Fruit fly (Drosophila melanogaster): ENCODE data around the gene CG42366.
A peak's percentile ranks its signal among the peaks of the same experiment; 100 is the strongest.

Gene CG42366

dm6 chr2L:9894871-9895364 lies 30.0 kb upstream of the CG42366 start, which contains the start of gene Bka:
Gene Bka (plus strand): TSS chr2L:9895287.
- TF ChIP-seq rn (GFP tag; IDR thresholded peaks at IDR 0.05) (no peak), CG14655 (GFP tag; optimal IDR thresholded peaks at IDR 0.05) (no peak), CG15710 (tag; optimal IDR thresholded peaks at IDR 0.05) (peak; percentile 45), fd96Ca (GFP tag; IDR thresholded peaks at IDR 0.05) (no peak), D1 (tag; optimal IDR thresholded peaks at IDR 0.05) (peak; percentile 30), Ets98B (GFP tag; IDR thresholded peaks at IDR 0.05) (no peak), CG32121 (GFP tag; IDR thresholded peaks at IDR 0.05) (no peak), CG13204 (GFP tag; optimal IDR thresholded peaks at IDR 0.05) (no peak), Pif1A (GFP tag; optimal IDR thresholded peaks at IDR 0.05) (no peak), CG8159 (tag; optimal IDR thresholded peaks at IDR 0.05) (no peak), CG10348 (GFP tag; IDR thresholded peaks at IDR 0.05) (no peak), Snoo (tag; optimal IDR thresholded peaks at IDR 0.05) (peak; percentile 59), EcR (GFP tag; optimal IDR thresholded peaks at IDR 0.05) (no peak), CG12605 (GFP tag; IDR thresholded peaks at IDR 0.05) (no peak), CG9948 (tag; optimal IDR thresholded peaks at IDR 0.05) (no peak), gl (tag; optimal IDR thresholded peaks at IDR 0.05) (peak; percentile 8), Pif1B (GFP tag; optimal IDR thresholded peaks at IDR 0.05) (peak; percentile 48), CG8301 (tag; optimal IDR thresholded peaks at IDR 0.05) (no peak), CG34367 (tag; optimal IDR thresholded peaks at IDR 0.05) (no peak), CG4496 (GFP tag; IDR thresholded peaks at IDR 0.05) (peak; percentile 7; the same call in 1 of the 3 replicates), CG17806 (tag; optimal IDR thresholded peaks at IDR 0.05) (no peak)

dm6 chr2L:9897296-9897695 lies 27.7 kb upstream of the CG42366 start, which contains the start of gene RpS2:
Gene RpS2 (minus strand): TSS chr2L:9897552.
- peak; percentile 37 for TF ChIP-seq Pif1B (GFP tag; optimal IDR thresholded peaks at IDR 0.05)
- no peak for TF ChIP-seq CG32121 (GFP tag; IDR thresholded peaks at IDR 0.05)
- peak; percentile 10 for TF ChIP-seq CG15710 (tag; optimal IDR thresholded peaks at IDR 0.05)

dm6 chr2L:9903028-9903427 lies 21.9 kb upstream of the CG42366 start, which contains the start of gene Muc30E:
Gene Muc30E (minus strand): TSS chr2L:9903128.
- no peak for TF ChIP-seq CG9948 (tag; optimal IDR thresholded peaks at IDR 0.05)
- TF ChIP-seq CG8301 (tag; optimal IDR thresholded peaks at IDR 0.05): no peak
- no peak for TF ChIP-seq CG8159 (tag; optimal IDR thresholded peaks at IDR 0.05)
- no peak for TF ChIP-seq EcR (GFP tag; optimal IDR thresholded peaks at IDR 0.05)
- no peak for TF ChIP-seq Pif1B (GFP tag; optimal IDR thresholded peaks at IDR 0.05)
- TF ChIP-seq CG15710 (tag; optimal IDR thresholded peaks at IDR 0.05): no peak
- no peak for TF ChIP-seq fd96Ca (GFP tag; IDR thresholded peaks at IDR 0.05)

DNA sequence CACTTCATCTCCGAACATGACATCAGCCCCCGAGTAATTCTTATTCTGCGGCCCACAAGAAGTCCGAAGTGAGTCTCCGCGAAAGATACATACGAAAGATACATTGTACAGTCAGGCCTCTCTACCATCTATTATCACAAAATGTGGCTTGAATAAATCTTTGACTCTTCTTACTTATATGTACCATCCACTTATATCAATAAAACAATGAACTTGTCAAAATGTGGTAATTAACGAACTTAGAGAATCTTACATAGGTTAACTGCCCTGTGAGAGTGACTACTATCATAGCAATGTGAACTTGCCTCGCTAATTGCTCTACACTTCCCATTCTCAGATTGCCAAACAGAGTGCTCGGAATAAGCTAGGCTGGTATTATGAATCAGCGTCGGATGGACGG lies 18.3 kb upstream of the CG42366 start:
- TF ChIP-seq CG9948 (tag; optimal IDR thresholded peaks at IDR 0.05) (peak; percentile 12), CG34367 (tag; optimal IDR thresholded peaks at IDR 0.05) (no peak), gl (tag; optimal IDR thresholded peaks at IDR 0.05) (peak; percentile 21), fd96Ca (GFP tag; IDR thresholded peaks at IDR 0.05) (peak; percentile 76; the same call in 2 of the 3 replicates), Ets98B (GFP tag; IDR thresholded peaks at IDR 0.05) (peak; percentile 74), CG8159 (tag; optimal IDR thresholded peaks at IDR 0.05) (peak; percentile 43), rn (GFP tag; IDR thresholded peaks at IDR 0.05) (no peak), CG8301 (tag; optimal IDR thresholded peaks at IDR 0.05) (peak; percentile 61), Snoo (tag; optimal IDR thresholded peaks at IDR 0.05) (no peak), Pif1B (GFP tag; optimal IDR thresholded peaks at IDR 0.05) (peak; percentile 17), CG4496 (GFP tag; IDR thresholded peaks at IDR 0.05) (peak; percentile 78), CG17806 (tag; optimal IDR thresholded peaks at IDR 0.05) (peak; percentile 38), CG12605 (GFP tag; IDR thresholded peaks at IDR 0.05) (peak; percentile 70), CG14655 (GFP tag; optimal IDR thresholded peaks at IDR 0.05) (peak; percentile 55), CG32121 (GFP tag; IDR thresholded peaks at IDR 0.05) (peak; percentile 56; the same call in 1 of the 2 replicates), Pif1A (GFP tag; optimal IDR thresholded peaks at IDR 0.05) (peak; percentile 2), EcR (GFP tag; optimal IDR thresholded peaks at IDR 0.05) (no peak)

DNA sequence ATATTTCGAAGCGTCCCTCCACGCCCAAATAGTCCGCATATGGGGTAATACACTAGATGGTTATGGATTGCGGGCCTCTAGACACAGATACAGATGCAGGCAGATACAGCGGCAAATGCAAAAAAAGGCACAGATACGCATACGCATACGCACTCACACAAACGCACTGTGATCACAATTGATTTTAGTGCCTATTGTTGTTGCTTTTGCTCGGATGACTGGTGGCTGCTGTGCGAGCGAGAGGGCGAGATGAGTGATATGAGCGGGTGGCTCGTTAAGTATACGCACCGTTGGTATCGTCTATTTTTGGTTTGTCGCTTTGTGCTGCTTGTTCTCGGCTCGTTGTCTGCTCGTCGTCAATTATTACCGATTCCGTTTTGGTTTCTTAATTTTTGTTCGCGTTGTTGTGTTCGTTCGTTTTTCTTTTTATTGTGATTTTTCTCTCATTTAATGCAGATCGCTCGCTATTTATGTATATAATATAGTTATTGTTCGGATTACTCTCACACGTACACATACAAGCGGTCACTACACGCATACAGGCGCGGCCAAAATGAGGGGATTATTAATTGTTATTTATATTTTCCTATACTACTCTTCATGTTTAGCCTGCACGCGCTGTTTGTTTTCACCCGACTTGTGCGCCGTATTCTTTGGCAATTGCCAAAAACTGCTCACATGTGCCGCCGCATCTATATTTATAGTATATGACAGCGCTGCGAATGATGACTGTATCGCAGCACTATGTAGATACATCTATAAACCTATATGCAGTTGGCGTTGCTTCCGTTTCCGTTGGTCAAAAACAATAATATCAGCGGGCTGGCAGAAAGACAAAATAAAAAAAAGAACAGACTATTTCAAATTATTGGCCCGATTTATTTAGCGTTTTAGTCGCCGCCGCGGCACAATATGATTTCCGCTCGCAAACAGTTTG lies 17.4 kb upstream of the CG42366 start:
- TF ChIP-seq EcR (GFP tag; optimal IDR thresholded peaks at IDR 0.05) (peak; percentile 60), CG15710 (tag; optimal IDR thresholded peaks at IDR 0.05) (peak; percentile 13), CG13204 (GFP tag; optimal IDR thresholded peaks at IDR 0.05) (peak; percentile 56), CG8301 (tag; optimal IDR thresholded peaks at IDR 0.05) (no peak), Ets98B (GFP tag; IDR thresholded peaks at IDR 0.05) (peak; percentile 31; the same call in 1 of the 2 replicates), CG4496 (GFP tag; IDR thresholded peaks at IDR 0.05) (peak; percentile 60), Pif1B (GFP tag; optimal IDR thresholded peaks at IDR 0.05) (peak; percentile 19), gl (tag; optimal IDR thresholded peaks at IDR 0.05) (peak; percentile 44), CG12605 (GFP tag; IDR thresholded peaks at IDR 0.05) (no peak)

dm6 chr2L:9908468-9908967 lies 16.4 kb upstream of the CG42366 start, which contains the start of gene CG13124:
Gene CG13124 (minus strand): TSS chr2L:9908633.
- TF ChIP-seq Snoo (tag; optimal IDR thresholded peaks at IDR 0.05): peak; percentile 21
- peak; percentile 9 for TF ChIP-seq CG8301 (tag; optimal IDR thresholded peaks at IDR 0.05)
- TF ChIP-seq Ets98B (GFP tag; IDR thresholded peaks at IDR 0.05): peak; percentile 51; the same call in 1 of the 2 replicates
- TF ChIP-seq CG12605 (GFP tag; IDR thresholded peaks at IDR 0.05): peak; percentile 65
- peak; percentile 19 for TF ChIP-seq Pif1A (GFP tag; optimal IDR thresholded peaks at IDR 0.05)
- no peak for TF ChIP-seq CG32121 (GFP tag; IDR thresholded peaks at IDR 0.05)
- TF ChIP-seq CG8159 (tag; optimal IDR thresholded peaks at IDR 0.05): peak; percentile 25
- no peak for TF ChIP-seq CG17806 (tag; optimal IDR thresholded peaks at IDR 0.05)
- TF ChIP-seq CG34367 (tag; optimal IDR thresholded peaks at IDR 0.05): no peak
- TF ChIP-seq CG14655 (GFP tag; optimal IDR thresholded peaks at IDR 0.05): peak; percentile 17
- TF ChIP-seq CG13204 (GFP tag; optimal IDR thresholded peaks at IDR 0.05): peak; percentile 8
- no peak for TF ChIP-seq CG10348 (GFP tag; IDR thresholded peaks at IDR 0.05)

Data from whole organism, pupa.